In the genomic region with DNA sequence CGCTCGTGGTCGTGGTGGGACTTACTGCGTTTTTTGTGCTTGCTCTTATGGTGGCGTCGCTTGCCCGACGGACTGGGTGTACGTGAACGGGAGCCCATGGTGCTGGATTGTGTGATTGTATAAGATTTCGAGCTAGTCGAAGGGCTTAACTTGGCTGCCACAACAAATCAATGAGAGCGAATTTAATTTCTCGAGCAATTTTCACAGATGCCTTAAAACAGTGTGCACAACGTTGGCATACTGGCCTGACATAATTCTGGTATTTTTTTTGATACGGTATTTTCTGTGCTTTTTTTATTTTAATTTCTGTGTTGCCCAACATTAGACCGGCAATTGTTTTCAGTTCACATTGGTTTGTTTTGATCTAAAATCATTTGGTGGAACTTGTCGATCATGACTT, we compare ENCODE assay signal across 5 fruit fly cellular contexts.
TF ChIP-seq lines count a peak whose summit lies in the region.

A gene (minus strand): TSS at position 227 of the 400 bp plus-strand sequence.

- TF ChIP-seq CTCF in whole organism, embryonic (GFP tag; optimal IDR thresholded peaks at IDR 0.05; lab: Kevin White, UChicago) = no peak

TF ChIP-seq in whole organism, adult, 20 proteins besides CTCF, POLR2A, EP300 and RAD21 (continues in another document):
- TF ChIP-seq CG12768 (GFP tag; optimal IDR thresholded peaks at IDR 0.05; lab: Kevin White, UChicago) (peak; percentile 34), CG11617 (GFP tag; optimal IDR thresholded peaks at IDR 0.05; lab: Kevin White, UChicago) (no peak), ovo (GFP tag; optimal IDR thresholded peaks at IDR 0.05; lab: Kevin White, UChicago) (no peak), CG5204 (GFP tag; optimal IDR thresholded peaks at IDR 0.05; lab: Kevin White, UChicago) (no peak), Crg-1 (GFP tag; optimal IDR thresholded peaks at IDR 0.05; lab: Kevin White, UChicago) (no peak), CG33017 (tag; optimal IDR thresholded peaks at IDR 0.05; lab: Kevin White, UChicago) (no peak), CG7101 (tag; optimal IDR thresholded peaks at IDR 0.05; lab: Kevin White, UChicago) (peak; percentile 51), cnc (optimal IDR thresholded peaks at IDR 0.05; lab: Kevin White, UChicago) (no peak), Hr96 (GFP tag; optimal IDR thresholded peaks at IDR 0.05; lab: Kevin White, UChicago) (peak; percentile 49), kay (GFP tag; lab: Kevin White, UChicago; ENCODE audit: borderline replicate concordance) (no peak), toe (GFP tag; optimal IDR thresholded peaks at IDR 0.05; lab: Kevin White, UChicago) (peak; percentile 37), pad (GFP tag; optimal IDR thresholded peaks at IDR 0.05; lab: Kevin White, UChicago) (peak; percentile 45), cic (GFP tag; optimal IDR thresholded peaks at IDR 0.05; lab: Kevin White, UChicago) (no peak), CG1620 (GFP tag; optimal IDR thresholded peaks at IDR 0.05; lab: Kevin White, UChicago) (peak; percentile 30), Clk (GFP tag; optimal IDR thresholded peaks at IDR 0.05; lab: Kevin White, UChicago) (peak; percentile 38), tj (GFP tag; optimal IDR thresholded peaks at IDR 0.05; lab: Kevin White, UChicago) (no peak), bab1 (GFP tag; optimal IDR thresholded peaks at IDR 0.05; lab: Kevin White, UChicago) (peak; percentile 46)

TF ChIP-seq in whole organism, embryonic, 481 proteins besides CTCF, POLR2A, EP300 and RAD21 (continues in another document):
- no peak for TF ChIP-seq bbx (GFP tag; IDR thresholded peaks at IDR 0.05; lab: Robert Waterston, UW; ENCODE audit: partially characterized antibody)
- TF ChIP-seq Spps (tag; optimal IDR thresholded peaks at IDR 0.05; lab: Kevin White, UChicago) = no peak
- TF ChIP-seq CG9609 (GFP tag; optimal IDR thresholded peaks at IDR 0.05; lab: Kevin White, UChicago) = no peak
- no peak for TF ChIP-seq CG10274 (GFP tag; optimal IDR thresholded peaks at IDR 0.05; lab: Kevin White, UChicago)
- TF ChIP-seq vnd (GFP tag; IDR thresholded peaks at IDR 0.05; lab: Robert Waterston, UW; ENCODE audit: partially characterized antibody) = no peak
- TF ChIP-seq CG15514 (GFP tag; optimal IDR thresholded peaks at IDR 0.05; lab: Kevin White, UChicago) = peak; percentile 78
- TF ChIP-seq Rfx (GFP tag; IDR thresholded peaks at IDR 0.05; lab: Robert Waterston, UW) = peak; percentile 61
- no peak for TF ChIP-seq hb (GFP tag; IDR thresholded peaks at IDR 0.05; lab: Robert Waterston, UW; ENCODE audit: partially characterized antibody)
- TF ChIP-seq al (GFP tag; IDR thresholded peaks at IDR 0.05; lab: Robert Waterston, UW) = no peak
- TF ChIP-seq gcm (GFP tag; optimal IDR thresholded peaks at IDR 0.05; lab: Kevin White, UChicago) = no peak
- peak; percentile 57; the same call in 1 of the 2 replicates for TF ChIP-seq sob (GFP tag; IDR thresholded peaks at IDR 0.05; lab: Robert Waterston, UW)
- TF ChIP-seq nerfin-1 (tag; optimal IDR thresholded peaks at IDR 0.05; lab: Kevin White, UChicago) = no peak
- no peak for TF ChIP-seq repo (GFP tag; optimal IDR thresholded peaks at IDR 0.05; lab: Kevin White, UChicago)
- TF ChIP-seq zen (tag; optimal IDR thresholded peaks at IDR 0.05; lab: Kevin White, UChicago) = no peak
- TF ChIP-seq CG3163 (GFP tag; optimal IDR thresholded peaks at IDR 0.05; lab: Kevin White, UChicago) = peak; percentile 14
- peak; percentile 46 for TF ChIP-seq CG2120 (GFP tag; optimal IDR thresholded peaks at IDR 0.05; lab: Kevin White, UChicago)
- no peak for TF ChIP-seq CG12659 (GFP tag; optimal IDR thresholded peaks at IDR 0.05; lab: Kevin White, UChicago)
- TF ChIP-seq CG5953 (GFP tag; IDR thresholded peaks at IDR 0.05; lab: Robert Waterston, UW) = no peak

TF ChIP-seq in whole organism, prepupa, 60 proteins besides CTCF, POLR2A, EP300 and RAD21 (continues in another document):
- TF ChIP-seq Eip78C (GFP tag; lab: Kevin White, UChicago) (no peak), CG34406 (GFP tag; optimal IDR thresholded peaks at IDR 0.05; lab: Kevin White, UChicago) (no peak), cyc (GFP tag; optimal IDR thresholded peaks at IDR 0.05; lab: Kevin White, UChicago) (peak; percentile 40), salr (GFP tag; optimal IDR thresholded peaks at IDR 0.05; lab: Kevin White, UChicago) (no peak), Sox15 (GFP tag; optimal IDR thresholded peaks at IDR 0.05; lab: Kevin White, UChicago) (no peak), CG6163 (GFP tag; IDR thresholded peaks at IDR 0.05; lab: Robert Waterston, UW) (peak; percentile 53; the same call in 2 of the 3 replicates), CG9139 (GFP tag; optimal IDR thresholded peaks at IDR 0.05; lab: Kevin White, UChicago) (no peak), fkh (GFP tag; optimal IDR thresholded peaks at IDR 0.05; lab: Kevin White, UChicago) (no peak), dac (GFP tag; optimal IDR thresholded peaks at IDR 0.05; lab: Kevin White, UChicago) (no peak), CG7368 (GFP tag; optimal IDR thresholded peaks at IDR 0.05; lab: Kevin White, UChicago) (no peak), CG1621 (tag; optimal IDR thresholded peaks at IDR 0.05; lab: Kevin White, UChicago) (no peak), Sox14 (GFP tag; optimal IDR thresholded peaks at IDR 0.05; lab: Kevin White, UChicago) (no peak), lz (GFP tag; optimal IDR thresholded peaks at IDR 0.05; lab: Kevin White, UChicago) (peak; percentile 41), Hr38 (GFP tag; optimal IDR thresholded peaks at IDR 0.05; lab: Kevin White, UChicago) (no peak), dsx (GFP tag; optimal IDR thresholded peaks at IDR 0.05; lab: Kevin White, UChicago; ENCODE audit: poor library complexity, severe bottlenecking) (no peak), Blimp-1 (GFP tag; optimal IDR thresholded peaks at IDR 0.05; lab: Kevin White, UChicago) (no peak), CG6276 (GFP tag; optimal IDR thresholded peaks at IDR 0.05; lab: Kevin White, UChicago) (no peak), pdm3 (GFP tag; optimal IDR thresholded peaks at IDR 0.05; lab: Kevin White, UChicago) (no peak), CG10631 (GFP tag; optimal IDR thresholded peaks at IDR 0.05; lab: Kevin White, UChicago) (no peak)

TF ChIP-seq in whole organism, pupa, 21 proteins besides CTCF, POLR2A, EP300 and RAD21:
- no peak for TF ChIP-seq Pif1A (GFP tag; optimal IDR thresholded peaks at IDR 0.05; lab: Kevin White, UChicago)
- peak; percentile 46; the same call in 1 of the 3 replicates for TF ChIP-seq fd96Ca (GFP tag; IDR thresholded peaks at IDR 0.05; lab: Robert Waterston, UW)
- peak; percentile 35; the same call in 1 of the 2 replicates for TF ChIP-seq CG12605 (GFP tag; IDR thresholded peaks at IDR 0.05; lab: Robert Waterston, UW)
- TF ChIP-seq CG13204 (GFP tag; optimal IDR thresholded peaks at IDR 0.05; lab: Kevin White, UChicago) = no peak
- TF ChIP-seq Ets98B (GFP tag; IDR thresholded peaks at IDR 0.05; lab: Robert Waterston, UW) = peak; percentile 20; the same call in 1 of the 2 replicates
- TF ChIP-seq CG32121 (GFP tag; IDR thresholded peaks at IDR 0.05; lab: Robert Waterston, UW) = 0 out of 2 replicates have a peak, but pooled peaks have one; percentile 26
- no peak for TF ChIP-seq gl (tag; optimal IDR thresholded peaks at IDR 0.05; lab: Kevin White, UChicago)
- TF ChIP-seq CG14655 (GFP tag; optimal IDR thresholded peaks at IDR 0.05; lab: Kevin White, UChicago) = no peak
- TF ChIP-seq CG17806 (tag; optimal IDR thresholded peaks at IDR 0.05; lab: Kevin White, UChicago) = no peak
- peak; percentile 77 for TF ChIP-seq CG4496 (GFP tag; IDR thresholded peaks at IDR 0.05; lab: Robert Waterston, UW)
- no peak for TF ChIP-seq EcR (GFP tag; optimal IDR thresholded peaks at IDR 0.05; lab: Kevin White, UChicago)
TF ChIP-seq in whole organism, pupa: peak in this region for 5.

TF ChIP-seq in whole organism, wandering third instar larva, 38 proteins besides CTCF, POLR2A, EP300 and RAD21:
- TF ChIP-seq CG32264 (GFP tag; optimal IDR thresholded peaks at IDR 0.05; lab: Kevin White, UChicago) (peak; percentile 34), foxo (GFP tag; optimal IDR thresholded peaks at IDR 0.05; lab: Kevin White, UChicago) (peak in 1 of 2 experiments; percentile 54), fru (GFP tag; optimal IDR thresholded peaks at IDR 0.05; lab: Kevin White, UChicago) (peak; percentile 41), Vsx2 (GFP tag; optimal IDR thresholded peaks at IDR 0.05; lab: Kevin White, UChicago; ENCODE audit: partially characterized antibody) (peak; percentile 25), HLH106 (tag; optimal IDR thresholded peaks at IDR 0.05; lab: Kevin White, UChicago) (peak; percentile 4), CrebA (GFP tag; optimal IDR thresholded peaks at IDR 0.05; lab: Kevin White, UChicago; ENCODE audit: borderline replicate concordance) (no peak), br (GFP tag; optimal IDR thresholded peaks at IDR 0.05; lab: Kevin White, UChicago) (no peak), rgr (GFP tag; optimal IDR thresholded peaks at IDR 0.05; lab: Kevin White, UChicago) (peak; percentile 64), sage (GFP tag; optimal IDR thresholded peaks at IDR 0.05; lab: Kevin White, UChicago) (no peak), psq (GFP tag; optimal IDR thresholded peaks at IDR 0.05; lab: Kevin White, UChicago) (peak; percentile 26), CG9705 (GFP tag; optimal IDR thresholded peaks at IDR 0.05; lab: Kevin White, UChicago) (no peak), ey (GFP tag; optimal IDR thresholded peaks at IDR 0.05; lab: Kevin White, UChicago) (peak; percentile 5), Hr83 (GFP tag; optimal IDR thresholded peaks at IDR 0.05; lab: Kevin White, UChicago; ENCODE audit: poor library complexity, severe bottlenecking) (peak; percentile 92), h (GFP tag; optimal IDR thresholded peaks at IDR 0.05; lab: Kevin White, UChicago) (peak; percentile 62), jim (GFP tag; optimal IDR thresholded peaks at IDR 0.05; lab: Kevin White, UChicago) (peak; percentile 33), Hnf4 (GFP tag; optimal IDR thresholded peaks at IDR 0.05; lab: Kevin White, UChicago) (no peak), Jra (GFP tag; optimal IDR thresholded peaks at IDR 0.05; lab: Kevin White, UChicago) (peak; percentile 32)
TF ChIP-seq in whole organism, wandering third instar larva: peak in this region for 12.
